Worm (Caenorhabditis elegans) whole organism, early embryonic: ENCODE measurements around the gene Y38H8A.7.

Source experiments
- B0310.2 ChIP-seq: sonication (generic microtip); optimal IDR thresholded peaks from 2 replicates; lab custom pipeline; 2016; ENCODE audit warnings: mild to moderate bottlenecking, missing genetic modification characterization, missing compliant biosample characterization
- F13C5.2 ChIP-seq: sonication (generic microtip); optimal IDR thresholded peaks from 2 replicates; lab custom pipeline; 2017; ENCODE audit warnings: mild to moderate bottlenecking, missing genetic modification characterization, inconsistent platforms, missing compliant biosample characterization
- ama-1 ChIP-seq: fragments of 150-350 bp; optimal IDR thresholded peaks from 2 replicates; lab custom pipeline; 2014
- ceh-13 ChIP-seq: fragments of 200-800 bp; sonication (Bioruptor generic); optimal IDR thresholded peaks from 2 replicates; lab custom pipeline; 2018; ENCODE audit warnings: mild to moderate bottlenecking, missing genetic modification characterization, missing compliant biosample characterization
- ceh-36 ChIP-seq: sonication (generic microtip); optimal IDR thresholded peaks from 2 replicates; lab custom pipeline; 2016; ENCODE audit warnings: missing genetic modification characterization, inconsistent platforms, missing compliant biosample characterization
- ets-7 ChIP-seq: sonication (generic microtip); optimal IDR thresholded peaks from 2 replicates; lab custom pipeline; 2016; ENCODE audit warnings: missing genotype, missing genetic modification characterization, missing compliant biosample characterization
- flt-1 ChIP-seq: fragments of 200-800 bp; sonication (Bioruptor generic); IDR thresholded peaks from 2 replicates; pipeline ENCODE4 v1.3.6; 2022; ENCODE audit warnings: missing genetic modification characterization, missing compliant biosample characterization
- hmbx-1 ChIP-seq: sonication (generic microtip); optimal IDR thresholded peaks from 2 replicates; lab custom pipeline; 2016; ENCODE audit warnings: mild to moderate bottlenecking, missing genetic modification characterization, missing compliant biosample characterization
- pes-1 ChIP-seq: fragments of 200-800 bp; sonication (Bioruptor generic); IDR thresholded peaks from 2 replicates; pipeline ENCODE4 v1.3.6; 2022; ENCODE audit warnings: missing genetic modification reagents, missing genetic modification characterization, missing compliant biosample characterization
- scrt-1 ChIP-seq: fragments of 200-800 bp; sonication (Bioruptor generic); IDR thresholded peaks from 2 replicates; pipeline ENCODE4 v1.3.6; 2022; ENCODE audit warnings: missing genetic modification characterization, missing compliant biosample characterization
- tbx-37 ChIP-seq: fragments of 200-800 bp; sonication (Bioruptor generic); conservative IDR thresholded peaks from 2 replicates; pipeline ENCODE4 v1.3.6; 2022; ENCODE audit warnings: missing genetic modification reagents, missing genetic modification characterization, missing compliant biosample characterization
- tra-4 ChIP-seq: sonication (generic microtip); optimal IDR thresholded peaks from 2 replicates; lab custom pipeline; 2017; ENCODE audit warnings: missing genetic modification characterization, missing compliant biosample characterization

ce11 chrIV:13487596-13487995 is 32.3 kb downstream of the Y38H8A.7 start:
- no peak for TF ChIP-seq pes-1 (GFP tag; lab: Robert Waterston, UW)
- no peak for TF ChIP-seq flt-1 (GFP tag; lab: Robert Waterston, UW)
- TF ChIP-seq ama-1 = no peak
- TF ChIP-seq ceh-36 (tag; lab: Kevin White, UChicago) = no peak
- TF ChIP-seq ceh-13 (GFP tag; lab: Kevin White, UChicago) = no peak
- no peak for TF ChIP-seq ets-7
- no peak for TF ChIP-seq tra-4
- TF ChIP-seq B0310.2 (tag; lab: Kevin White, UChicago) = no peak
- no peak for TF ChIP-seq scrt-1 (GFP tag; lab: Robert Waterston, UW)
- TF ChIP-seq tbx-37 (GFP tag; lab: Robert Waterston, UW) = no peak
- no peak for TF ChIP-seq F13C5.2
- no peak for TF ChIP-seq hmbx-1 (tag; lab: Kevin White, UChicago)
